Fruit fly (Drosophila melanogaster): ENCODE results near the gene CG10657.

CG10657 gene

dm6 chr3L:12484948-12485347 lies 12.1 kb downstream of the CG10657 start, which contains the start of gene CG10663 (continued):
- TF ChIP-seq dm (GFP tag; optimal IDR thresholded peaks at IDR 0.05): peak; percentile 45
- no peak for TF ChIP-seq Neu2 (GFP tag; optimal IDR thresholded peaks at IDR 0.05; ENCODE audit: borderline replicate concordance)
- TF ChIP-seq D (optimal IDR thresholded peaks at IDR 0.05): no peak
- TF ChIP-seq D (GFP tag; optimal IDR thresholded peaks at IDR 0.05): no peak
- 0 out of 2 replicates have a peak, but pooled peaks have one; percentile 18 for TF ChIP-seq sob (GFP tag; IDR thresholded peaks at IDR 0.05)
- no peak for TF ChIP-seq Side (GFP tag; optimal IDR thresholded peaks at IDR 0.05)
- peak; percentile 14 for TF ChIP-seq MTF-1 (GFP tag; optimal IDR thresholded peaks at IDR 0.05; ENCODE audit: borderline replicate concordance)
- TF ChIP-seq H15 (GFP tag; IDR thresholded peaks at IDR 0.05): 0 out of 3 replicates have a peak, but pooled peaks have one; percentile 30
- TF ChIP-seq NfI (GFP tag; optimal IDR thresholded peaks at IDR 0.05): peak; percentile 20
- no peak for TF ChIP-seq fd64A (GFP tag; optimal IDR thresholded peaks at IDR 0.05)
- TF ChIP-seq CrebB (tag; optimal IDR thresholded peaks at IDR 0.05): no peak
- peak; percentile 45 for TF ChIP-seq ato (GFP tag; IDR thresholded peaks at IDR 0.05; ENCODE audit: partially characterized antibody)
- no peak for TF ChIP-seq Meics (GFP tag; optimal IDR thresholded peaks at IDR 0.05)
- peak; percentile 89 for TF ChIP-seq Jarid2 (GFP tag; optimal IDR thresholded peaks at IDR 0.05)
- peak; percentile 51; the same call in 1 of the 2 replicates for TF ChIP-seq tna (GFP tag; IDR thresholded peaks at IDR 0.05; ENCODE audit: partially characterized antibody)
- TF ChIP-seq Nf-YB (GFP tag; optimal IDR thresholded peaks at IDR 0.05): no peak
- TF ChIP-seq Hmx (GFP tag; optimal IDR thresholded peaks at IDR 0.05): no peak
- no peak for TF ChIP-seq Sry-β (GFP tag; optimal IDR thresholded peaks at IDR 0.05)
- TF ChIP-seq CG6175 (GFP tag; IDR thresholded peaks at IDR 0.05): 0 out of 3 replicates have a peak, but pooled peaks have one; percentile 15
- no peak for TF ChIP-seq prd (optimal IDR thresholded peaks at IDR 0.05)
- TF ChIP-seq prd (GFP tag; IDR thresholded peaks at IDR 0.05): 0 out of 3 replicates have a peak, but pooled peaks have one; percentile 37
- TF ChIP-seq Dad (GFP tag; optimal IDR thresholded peaks at IDR 0.05): peak; percentile 5
- peak; percentile 14 for TF ChIP-seq cg (GFP tag; optimal IDR thresholded peaks at IDR 0.05)
- peak in 1 of 2 experiments; percentile 79 for TF ChIP-seq tll (GFP tag; optimal IDR thresholded peaks at IDR 0.05)
- TF ChIP-seq Xrp1 (GFP tag; IDR thresholded peaks at IDR 0.05): 0 out of 2 replicates have a peak, but pooled peaks have one; percentile 22
- no peak for TF ChIP-seq CG10543 (GFP tag; optimal IDR thresholded peaks at IDR 0.05)
- no peak for TF ChIP-seq CG3726 (GFP tag; IDR thresholded peaks at IDR 0.05)
- TF ChIP-seq nom (GFP tag; optimal IDR thresholded peaks at IDR 0.05): no peak
- peak; percentile 45; the same call in 1 of the 2 replicates for TF ChIP-seq Rfx (GFP tag; IDR thresholded peaks at IDR 0.05)
- peak; percentile 18 for TF ChIP-seq unpg (GFP tag; optimal IDR thresholded peaks at IDR 0.05)
- peak; percentile 80 for TF ChIP-seq sens (GFP tag)
- TF ChIP-seq lilli (GFP tag; optimal IDR thresholded peaks at IDR 0.05): peak; percentile 5
- no peak for TF ChIP-seq maf-S (GFP tag; optimal IDR thresholded peaks at IDR 0.05)
- TF ChIP-seq cad (GFP tag; optimal IDR thresholded peaks at IDR 0.05): no peak
- TF ChIP-seq pzg (GFP tag; optimal IDR thresholded peaks at IDR 0.05): no peak
- TF ChIP-seq CG13775 (GFP tag; optimal IDR thresholded peaks at IDR 0.05): no peak
- 0 out of 2 replicates have a peak, but pooled peaks have one; percentile 16 for TF ChIP-seq CG1024 (GFP tag; IDR thresholded peaks at IDR 0.05)
- TF ChIP-seq ci (GFP tag; IDR thresholded peaks at IDR 0.05): peak; percentile 72; the same call in 2 of the 3 replicates
- peak; percentile 38; the same call in 1 of the 2 replicates for TF ChIP-seq ara (GFP tag; IDR thresholded peaks at IDR 0.05)
- peak; percentile 33 for TF ChIP-seq CG11723 (GFP tag; optimal IDR thresholded peaks at IDR 0.05)
- peak; percentile 10 for TF ChIP-seq CG13624 (GFP tag; optimal IDR thresholded peaks at IDR 0.05)
- peak; percentile 22 for TF ChIP-seq Antp (GFP tag; optimal IDR thresholded peaks at IDR 0.05)
- peak in 1 of 3 experiments; percentile 32 for TF ChIP-seq Stat92E (GFP tag; optimal IDR thresholded peaks at IDR 0.05)
- TF ChIP-seq E2f1 (GFP tag; IDR thresholded peaks at IDR 0.05): 0 out of 2 replicates have a peak, but pooled peaks have one; percentile 12
- no peak for TF ChIP-seq CG12942 (GFP tag; optimal IDR thresholded peaks at IDR 0.05)
- TF ChIP-seq CG32772 (GFP tag; IDR thresholded peaks at IDR 0.05): no peak
- TF ChIP-seq scrt (GFP tag; optimal IDR thresholded peaks at IDR 0.05): no peak
- peak; percentile 3 for TF ChIP-seq CG2202 (tag; optimal IDR thresholded peaks at IDR 0.05)
- TF ChIP-seq tx (GFP tag; optimal IDR thresholded peaks at IDR 0.05): no peak
- TF ChIP-seq mld (GFP tag; IDR thresholded peaks at IDR 0.05; ENCODE audit: partially characterized antibody): peak; percentile 34; the same call in 1 of the 3 replicates

All from whole organism, embryonic.